Worm (Caenorhabditis elegans) whole organism, L4/young adult: ENCODE data around the gene hel-1.

Source experiments
- W03F9.2 ChIP-seq: fragments of 150-350 bp; optimal IDR thresholded peaks from 2 replicates; lab custom pipeline; 2014; ENCODE audit warnings: missing biosample characterization, missing genetic modification characterization
- dao-5 ChIP-seq: sonication (generic microtip); optimal IDR thresholded peaks from 2 replicates; lab custom pipeline; 2016; ENCODE audit warnings: missing genotype, missing genetic modification characterization, moderate library complexity, missing compliant biosample characterization
- him-1 ChIP-seq: sonication (generic microtip); optimal IDR thresholded peaks from 2 replicates; lab custom pipeline; 2016; ENCODE audit warnings: missing genotype, missing genetic modification reagents, missing genetic modification characterization, missing compliant biosample characterization

The hel-1 gene

ce11 chrII:8329462-8329861 lies 792 bp upstream of the hel-1 start, which contains the start of gene C26D10.4:
TSS of gene C26D10.4 (plus strand) at chrII:8329762.
- TF ChIP-seq dao-5 (tag; lab: Kevin White, UChicago) (no peak), him-1 (tag; lab: Kevin White, UChicago) (no peak), W03F9.2 (tag; lab: Kevin White, UChicago) (no peak)

ce11 chrII:8327450-8327849 lies 1.2 kb downstream of the hel-1 start:
- TF ChIP-seq dao-5 (tag; lab: Kevin White, UChicago) (no peak), him-1 (tag; lab: Kevin White, UChicago) (no peak), W03F9.2 (tag; lab: Kevin White, UChicago) (no peak)

ce11 chrII:8326228-8326960 lies 2.3 kb downstream of the hel-1 start:
- TF ChIP-seq him-1 (tag; lab: Kevin White, UChicago) (no peak), W03F9.2 (tag; lab: Kevin White, UChicago) (no peak), dao-5 (tag; lab: Kevin White, UChicago) (no peak)

ce11 chrII:8325002-8325539 lies 3.6 kb downstream of the hel-1 start, which contains the start of the genes ran-3 and C26D10.3:
TSS of gene ran-3 (minus strand) at chrII:8325052.
TSS of gene C26D10.3 (plus strand) at chrII:8325386.
- peak; percentile 40 for TF ChIP-seq W03F9.2 (tag; lab: Kevin White, UChicago)
- TF ChIP-seq him-1 (tag; lab: Kevin White, UChicago) = no peak
- no peak for TF ChIP-seq dao-5 (tag; lab: Kevin White, UChicago)

- TF ChIP-seq dao-5 (tag; lab: Kevin White, UChicago) (no peak), W03F9.2 (tag; lab: Kevin White, UChicago) (no peak), him-1 (tag; lab: Kevin White, UChicago) (no peak)
Observed at ce11 chrII:8321244-8321643, 7.4 kb downstream of the hel-1 start, which contains the start of gene shw-1. TSS of gene shw-1 (minus strand) at chrII:8321471.

- TF ChIP-seq W03F9.2 (tag; lab: Kevin White, UChicago) = no peak
- no peak for TF ChIP-seq dao-5 (tag; lab: Kevin White, UChicago)
- TF ChIP-seq him-1 (tag; lab: Kevin White, UChicago) = no peak
Observed at ce11 chrII:8316701-8317100, 12.0 kb downstream of the hel-1 start.

- TF ChIP-seq him-1 (tag; lab: Kevin White, UChicago) (no peak), W03F9.2 (tag; lab: Kevin White, UChicago) (no peak), dao-5 (tag; lab: Kevin White, UChicago) (no peak)
Observed at ce11 chrII:8314768-8315167, 13.9 kb downstream of the hel-1 start.

- TF ChIP-seq him-1 (tag; lab: Kevin White, UChicago) (no peak), W03F9.2 (tag; lab: Kevin White, UChicago) (no peak), dao-5 (tag; lab: Kevin White, UChicago) (no peak)
Observed at ce11 chrII:8312012-8312411, 16.7 kb downstream of the hel-1 start.

- TF ChIP-seq W03F9.2 (tag; lab: Kevin White, UChicago) (no peak), dao-5 (tag; lab: Kevin White, UChicago) (no peak), him-1 (tag; lab: Kevin White, UChicago) (no peak)
Observed at ce11 chrII:8311484-8311883, 17.2 kb downstream of the hel-1 start.

- TF ChIP-seq W03F9.2 (tag; lab: Kevin White, UChicago) (no peak), dao-5 (tag; lab: Kevin White, UChicago) (no peak), him-1 (tag; lab: Kevin White, UChicago) (no peak)
Observed at ce11 chrII:8308314-8308713, 20.4 kb downstream of the hel-1 start.

ce11 chrII:8295296-8295695 lies 33.4 kb downstream of the hel-1 start, which contains the start of gene nlp-55:
TSS of gene nlp-55 (minus strand) at chrII:8295396.
- TF ChIP-seq dao-5 (tag; lab: Kevin White, UChicago) = no peak
- TF ChIP-seq him-1 (tag; lab: Kevin White, UChicago) = no peak
- no peak for TF ChIP-seq W03F9.2 (tag; lab: Kevin White, UChicago)

ce11 chrII:8283158-8283717 lies 45.4 kb downstream of the hel-1 start, which contains the start of the genes nst-1 and cct-4:
TSS of gene nst-1 (minus strand) at chrII:8283208.
TSS of gene cct-4 (plus strand) at chrII:8283667.
- TF ChIP-seq dao-5 (tag; lab: Kevin White, UChicago) (no peak), him-1 (tag; lab: Kevin White, UChicago) (no peak), W03F9.2 (tag; lab: Kevin White, UChicago) (peak; percentile 61)

ce11 chrII:8278415-8278814 lies 50.3 kb downstream of the hel-1 start, which contains the start of the genes mrpl-10 and clec-142:
TSS of gene mrpl-10 (minus strand) at chrII:8278515.
TSS of gene clec-142 (plus strand) at chrII:8278678.
- TF ChIP-seq dao-5 (tag; lab: Kevin White, UChicago) (no peak), him-1 (tag; lab: Kevin White, UChicago) (no peak), W03F9.2 (tag; lab: Kevin White, UChicago) (no peak)
